Worm (Caenorhabditis elegans) whole organism, late embryonic: ENCODE data around the gene C15H9.2.
A peak's percentile ranks its signal among the peaks of the same experiment; 100 is the strongest.

Experiments
- C08G9.2 ChIP-seq: sonication (generic microtip); optimal IDR thresholded peaks from 2 replicates; lab custom pipeline; 2016; ENCODE audit warnings: mild to moderate bottlenecking, missing genetic modification characterization, moderate library complexity, missing compliant biosample characterization
- F13H6.1 ChIP-seq: sonication (generic microtip); optimal IDR thresholded peaks from 2 replicates; lab custom pipeline; 2016; ENCODE audit warnings: missing genetic modification characterization, missing compliant biosample characterization
- K02D7.2 ChIP-seq: sonication (generic microtip); optimal IDR thresholded peaks from 2 replicates; lab custom pipeline; 2017; ENCODE audit warnings: mild to moderate bottlenecking, missing genetic modification characterization, missing compliant biosample characterization
- Y22D7AL.16 ChIP-seq: sonication (generic microtip); optimal IDR thresholded peaks from 2 replicates; lab custom pipeline; 2016; ENCODE audit warnings: missing genetic modification characterization, missing compliant biosample characterization
- ama-1 ChIP-seq: fragments of 150-350 bp; optimal IDR thresholded peaks from 2 replicates; lab custom pipeline; 2014
- ceh-2 ChIP-seq: sonication (generic microtip); optimal IDR thresholded peaks from 2 replicates; lab custom pipeline; 2016; ENCODE audit warnings: missing genotype, missing genetic modification characterization, missing compliant biosample characterization
- ceh-22 ChIP-seq: sonication (generic microtip); optimal IDR thresholded peaks from 2 replicates; lab custom pipeline; 2017; ENCODE audit warnings: missing biosample characterization, missing genetic modification characterization
- ceh-24 ChIP-seq: sonication (generic microtip); optimal IDR thresholded peaks from 2 replicates; lab custom pipeline; 2016; ENCODE audit warnings: mild to moderate bottlenecking, missing genetic modification characterization, missing compliant biosample characterization
- ceh-30 ChIP-seq: fragments of 150-350 bp; optimal IDR thresholded peaks from 2 replicates; lab custom pipeline; 2014; ENCODE audit warnings: missing biosample characterization, missing genetic modification characterization
- ceh-31 ChIP-seq: sonication (generic microtip); optimal IDR thresholded peaks from 2 replicates; lab custom pipeline; 2016; ENCODE audit warnings: missing genetic modification characterization, missing compliant biosample characterization
- ceh-34 ChIP-seq: sonication (generic microtip); optimal IDR thresholded peaks from 2 replicates; lab custom pipeline; 2016; ENCODE audit warnings: mild to moderate bottlenecking, missing genetic modification characterization, missing compliant biosample characterization
- ceh-45 ChIP-seq: fragments of 200-800 bp; sonication (Bioruptor generic); IDR thresholded peaks from 2 replicates; pipeline ENCODE4 v1.3.6; 2022; ENCODE audit warnings: missing genetic modification reagents, missing genetic modification characterization, missing compliant biosample characterization
- ceh-48 ChIP-seq: sonication (generic microtip); optimal IDR thresholded peaks from 2 replicates; lab custom pipeline; 2016; ENCODE audit warnings: missing genetic modification characterization, inconsistent platforms, missing compliant biosample characterization
- che-1 ChIP-seq: sonication (generic microtip); optimal IDR thresholded peaks from 2 replicates; lab custom pipeline; 2016; ENCODE audit warnings: mild to moderate bottlenecking, missing genetic modification characterization, missing compliant biosample characterization
- dmd-4 ChIP-seq: sonication (generic microtip); optimal IDR thresholded peaks from 2 replicates; lab custom pipeline; 2016; ENCODE audit warnings: borderline replicate concordance, missing genetic modification characterization, missing compliant biosample characterization
- dve-1 ChIP-seq: sonication (generic microtip); optimal IDR thresholded peaks from 2 replicates; lab custom pipeline; 2017; ENCODE audit warnings: antibody characterized with exemption, mild to moderate bottlenecking, missing genetic modification characterization, missing compliant biosample characterization
- elt-2 ChIP-seq: sonication (generic microtip); optimal IDR thresholded peaks from 2 replicates; lab custom pipeline; 2016; ENCODE audit warnings: missing genetic modification reagents, missing genetic modification characterization, missing compliant biosample characterization
- elt-4 ChIP-seq: sonication (generic microtip); optimal IDR thresholded peaks from 2 replicates; lab custom pipeline; 2016; ENCODE audit warnings: missing genetic modification characterization, missing compliant biosample characterization
- ets-4 ChIP-seq: sonication (generic microtip); optimal IDR thresholded peaks from 2 replicates; lab custom pipeline; 2016; ENCODE audit warnings: missing genetic modification characterization, missing compliant biosample characterization
- eyg-1 ChIP-seq: sonication (generic microtip); optimal IDR thresholded peaks from 2 replicates; lab custom pipeline; 2016; ENCODE audit warnings: missing genotype, missing genetic modification characterization, missing compliant biosample characterization
- fax-1 ChIP-seq: sonication (generic microtip); optimal IDR thresholded peaks from 2 replicates; lab custom pipeline; 2016; ENCODE audit warnings: missing genotype, missing genetic modification characterization, missing compliant biosample characterization
- fkh-10 ChIP-seq: fragments of 150-350 bp; optimal IDR thresholded peaks from 2 replicates; lab custom pipeline; 2014; ENCODE audit warnings: missing biosample characterization, missing genetic modification reagents, missing genetic modification characterization
- gmeb-2 ChIP-seq: sonication (generic microtip); optimal IDR thresholded peaks from 2 replicates; lab custom pipeline; 2016; ENCODE audit warnings: missing genetic modification characterization, inconsistent platforms, missing compliant biosample characterization
- hlh-13 ChIP-seq: fragments of 200-800 bp; sonication (Bioruptor generic); optimal IDR thresholded peaks from 2 replicates; lab custom pipeline; 2018; ENCODE audit warnings: mild to moderate bottlenecking, missing genetic modification characterization, missing compliant biosample characterization
- hlh-8 ChIP-seq: sonication (generic microtip); optimal IDR thresholded peaks from 2 replicates; lab custom pipeline; 2016; ENCODE audit warnings: missing genotype, missing genetic modification characterization, missing compliant biosample characterization
- lim-6 ChIP-seq: sonication (generic microtip); optimal IDR thresholded peaks from 2 replicates; lab custom pipeline; 2016; ENCODE audit warnings: missing genetic modification characterization, missing compliant biosample characterization
- lin-11 ChIP-seq: fragments of 200-800 bp; sonication (Bioruptor generic); optimal IDR thresholded peaks from 2 replicates; lab custom pipeline; 2018; ENCODE audit warnings: mild to moderate bottlenecking, missing genetic modification characterization, missing compliant biosample characterization
- madf-2 ChIP-seq: sonication (generic microtip); optimal IDR thresholded peaks from 2 replicates; lab custom pipeline; 2017; ENCODE audit warnings: missing genetic modification characterization, missing compliant biosample characterization
- mec-3 ChIP-seq: sonication (generic microtip); optimal IDR thresholded peaks from 2 replicates; lab custom pipeline; 2016; ENCODE audit warnings: borderline replicate concordance, missing genetic modification characterization, missing compliant biosample characterization
- nfya-1 ChIP-seq: sonication (generic microtip); optimal IDR thresholded peaks from 2 replicates; lab custom pipeline; 2017; ENCODE audit warnings: missing genetic modification characterization, mild to moderate bottlenecking, missing compliant biosample characterization, antibody characterized with exemption, moderate library complexity
- nhr-11 ChIP-seq: fragments of 150-350 bp; optimal IDR thresholded peaks from 2 replicates; lab custom pipeline; 2014; ENCODE audit warnings: missing biosample characterization, missing genetic modification characterization
- nhr-232 ChIP-seq: sonication (generic microtip); optimal IDR thresholded peaks from 2 replicates; lab custom pipeline; 2016; ENCODE audit warnings: missing genetic modification characterization, missing compliant biosample characterization
- pag-3 ChIP-seq: sonication (generic microtip); optimal IDR thresholded peaks from 2 replicates; lab custom pipeline; 2016; ENCODE audit warnings: missing compliant biosample characterization, missing genetic modification characterization, borderline replicate concordance
- pat-9 ChIP-seq: fragments of 200-800 bp; sonication (Bioruptor generic); optimal IDR thresholded peaks from 2 replicates; lab custom pipeline; 2018; ENCODE audit warnings: mild to moderate bottlenecking, missing genetic modification characterization, moderate library complexity, missing compliant biosample characterization
- pqm-1 ChIP-seq: sonication (generic microtip); optimal IDR thresholded peaks from 2 replicates; lab custom pipeline; 2016; ENCODE audit warnings: missing genetic modification characterization, missing compliant biosample characterization
- pros-1 ChIP-seq: fragments of 150-350 bp; optimal IDR thresholded peaks from 2 replicates; lab custom pipeline; 2014; ENCODE audit warnings: missing biosample characterization, missing genetic modification reagents, missing genetic modification characterization
- rnt-1 ChIP-seq: sonication (generic microtip); optimal IDR thresholded peaks from 2 replicates; lab custom pipeline; 2016; ENCODE audit warnings: missing genetic modification characterization, missing compliant biosample characterization
- sdc-2 ChIP-seq: sonication (generic microtip); optimal IDR thresholded peaks from 2 replicates; lab custom pipeline; 2016; ENCODE audit warnings: missing genotype, missing genetic modification characterization, missing compliant biosample characterization
- sox-2 ChIP-seq: fragments of 200-800 bp; sonication (Bioruptor generic); IDR thresholded peaks from 2 replicates; pipeline ENCODE4 v1.3.6; 2022; ENCODE audit warnings: missing genetic modification reagents, missing genetic modification characterization, missing compliant biosample characterization
- syd-9 ChIP-seq: sonication (generic microtip); optimal IDR thresholded peaks from 2 replicates; lab custom pipeline; 2016; ENCODE audit warnings: mild to moderate bottlenecking, missing genetic modification characterization, moderate library complexity, missing compliant biosample characterization
- tbx-7 ChIP-seq: sonication (generic microtip); optimal IDR thresholded peaks from 2 replicates; lab custom pipeline; 2016; ENCODE audit warnings: missing genotype, missing genetic modification characterization, missing compliant biosample characterization
- unc-3 ChIP-seq, 2 experiments: fragments of 200-800 bp in 1 of 2; sonication (Bioruptor generic) in 1 of 2; sonication (generic microtip) in 1 of 2; conservative IDR thresholded peaks in 1 of 2; optimal IDR thresholded peaks in 1 of 2; 2 replicates each; pipeline versions ENCODE4 v1.3.6 to Lab custom; 2016 to 2022; ENCODE audit warnings: missing compliant biosample characterization in 2 of 2, missing genetic modification characterization in 2 of 2, missing genetic modification reagents in 1 of 2
- unc-42 ChIP-seq: sonication (generic microtip); optimal IDR thresholded peaks from 2 replicates; lab custom pipeline; 2016; ENCODE audit warnings: missing genotype, missing genetic modification characterization, missing compliant biosample characterization
- unc-55 ChIP-seq: sonication (generic microtip); optimal IDR thresholded peaks from 2 replicates; lab custom pipeline; 2017; ENCODE audit warnings: missing biosample characterization, missing genetic modification reagents, missing genetic modification characterization
- unc-86 ChIP-seq: sonication (generic microtip); optimal IDR thresholded peaks from 2 replicates; lab custom pipeline; 2016; ENCODE audit warnings: missing genetic modification characterization, missing compliant biosample characterization
- zip-5 ChIP-seq: sonication (generic microtip); optimal IDR thresholded peaks from 2 replicates; lab custom pipeline; 2016; ENCODE audit warnings: missing genetic modification characterization, missing compliant biosample characterization
- ztf-16 ChIP-seq: sonication (generic microtip); optimal IDR thresholded peaks from 2 replicates; lab custom pipeline; 2017; ENCODE audit warnings: missing genetic modification characterization, missing compliant biosample characterization

The C15H9.2 gene

ce11 chrX:6145921-6146320 is 27.6 kb downstream of the C15H9.2 start:
- TF ChIP-seq unc-3 (GFP tag; conservative IDR thresholded peaks at IDR 0.05; lab: Robert Waterston, UW) (no peak), unc-3 (tag; optimal IDR thresholded peaks at IDR 0.05; lab: Kevin White, UChicago) (no peak), unc-55 (peak; percentile 82)

- TF ChIP-seq gmeb-2 (tag; lab: Kevin White, UChicago): no peak
- no peak for TF ChIP-seq ceh-24 (tag; lab: Kevin White, UChicago)
- TF ChIP-seq ceh-48: no peak
- TF ChIP-seq ceh-31: no peak
- no peak for TF ChIP-seq hlh-8 (tag; lab: Kevin White, UChicago)
- TF ChIP-seq sdc-2 (tag; lab: Kevin White, UChicago): no peak
- no peak for TF ChIP-seq ztf-16 (tag; lab: Kevin White, UChicago)
- no peak for TF ChIP-seq elt-2 (tag; lab: Kevin White, UChicago)
- TF ChIP-seq ceh-2 (tag; lab: Kevin White, UChicago): no peak
- no peak for TF ChIP-seq pat-9 (tag; lab: Kevin White, UChicago)
- TF ChIP-seq F13H6.1 (tag; lab: Kevin White, UChicago): no peak
- no peak for TF ChIP-seq rnt-1 (tag; lab: Kevin White, UChicago)
- TF ChIP-seq madf-2 (tag; lab: Kevin White, UChicago): no peak
- no peak for TF ChIP-seq nfya-1 (tag; lab: Kevin White, UChicago)
- TF ChIP-seq unc-42 (tag; lab: Kevin White, UChicago): no peak
- TF ChIP-seq lin-11 (tag; lab: Kevin White, UChicago): no peak
- TF ChIP-seq tbx-7 (tag; lab: Kevin White, UChicago): no peak
- no peak for TF ChIP-seq fkh-10 (GFP tag; lab: Kevin White, UChicago)
- TF ChIP-seq, all 69 proteins: peak for 0
Measured at ce11 chrX:6150449-6150848, 32.1 kb downstream of the C15H9.2 start, which contains the start of gene tag-275. Gene tag-275 (minus strand): TSS chrX:6150549.

- TF ChIP-seq ama-1 (lab: Kevin White, UChicago) (no peak), F13H6.1 (tag; lab: Kevin White, UChicago) (no peak), pros-1 (tag; lab: Kevin White, UChicago) (no peak), che-1 (tag; lab: Kevin White, UChicago) (no peak), ceh-30 (tag; lab: Kevin White, UChicago) (no peak), ets-4 (tag; lab: Kevin White, UChicago) (no peak), rnt-1 (tag; lab: Kevin White, UChicago) (peak; percentile 41), ztf-16 (tag; lab: Kevin White, UChicago) (no peak), tbx-7 (tag; lab: Kevin White, UChicago) (no peak), eyg-1 (tag; lab: Kevin White, UChicago) (no peak), sdc-2 (tag; lab: Kevin White, UChicago) (peak; percentile 4), hlh-8 (tag; lab: Kevin White, UChicago) (peak; percentile 72), hlh-13 (GFP tag; lab: Kevin White, UChicago) (no peak), fax-1 (tag; lab: Kevin White, UChicago) (no peak), K02D7.2 (tag; lab: Kevin White, UChicago) (no peak), ceh-45 (no peak), dve-1 (no peak), sox-2 (GFP tag; lab: Robert Waterston, UW) (no peak), unc-86 (tag; lab: Kevin White, UChicago) (no peak), unc-55 (peak; percentile 37), nhr-232 (no peak), lim-6 (tag; lab: Kevin White, UChicago) (no peak), nhr-11 (tag; lab: Kevin White, UChicago) (no peak), nfya-1 (tag; lab: Kevin White, UChicago) (peak; percentile 15), pqm-1 (tag; lab: Kevin White, UChicago) (no peak), ceh-48 (no peak), Y22D7AL.16 (no peak), unc-42 (tag; lab: Kevin White, UChicago) (no peak), mec-3 (tag; lab: Kevin White, UChicago) (no peak), dmd-4 (no peak), lin-11 (tag; lab: Kevin White, UChicago) (no peak), elt-4 (tag; lab: Kevin White, UChicago) (no peak), fkh-10 (GFP tag; lab: Kevin White, UChicago) (no peak), syd-9 (no peak), ceh-22 (no peak), ceh-34 (no peak), zip-5 (tag; lab: Kevin White, UChicago) (no peak), pag-3 (tag; lab: Kevin White, UChicago) (no peak), C08G9.2 (tag; lab: Kevin White, UChicago) (no peak)
Measured at ce11 chrX:6150949-6151519, 32.7 kb downstream of the C15H9.2 start.
